Fruit fly (Drosophila melanogaster) whole organism, larva: ENCODE data around the gene CG44000.
A peak's percentile ranks its signal among the peaks of the same experiment; 100 is the strongest.

ENCODE experiments used
- noc ChIP-seq: fragments of 200-800 bp; sonication (Bioruptor generic); optimal IDR thresholded peaks from 3 replicates; lab custom pipeline; 2019; ENCODE audit warnings: missing biosample characterization, mild to moderate bottlenecking, missing genetic modification characterization, moderate library complexity

Gene CG44000

DNA sequence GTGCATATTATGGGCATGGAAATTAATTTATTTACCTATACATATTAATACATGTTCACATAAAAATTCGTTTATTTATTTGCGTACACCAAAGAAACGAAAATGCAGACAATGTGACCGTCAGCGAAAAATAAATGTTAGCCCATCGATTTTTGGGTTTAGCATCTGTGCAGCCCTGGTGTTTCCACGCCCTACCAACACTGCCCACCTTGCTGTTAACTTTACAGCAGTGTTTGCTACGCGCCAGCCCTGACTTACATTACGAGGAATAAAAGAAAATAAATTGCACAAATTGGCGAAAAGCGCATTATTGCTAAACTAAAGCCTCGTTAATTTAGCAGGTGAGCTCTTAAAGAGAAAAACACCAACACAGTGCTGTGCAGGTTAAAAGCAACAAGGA, at the start of gene CG44000, which contains the start of the genes CG33995 and CG44001:
Gene CG44000 (plus strand): TSS at position 228 of the 400 bp plus-strand sequence.
Gene CG33995 (plus strand): TSS at position 228 of the 400 bp plus-strand sequence.
Gene CG44001 (plus strand): TSS at position 228 of the 400 bp plus-strand sequence.
- TF ChIP-seq noc (tag; lab: Kevin White, UChicago): peak; percentile 12

DNA sequence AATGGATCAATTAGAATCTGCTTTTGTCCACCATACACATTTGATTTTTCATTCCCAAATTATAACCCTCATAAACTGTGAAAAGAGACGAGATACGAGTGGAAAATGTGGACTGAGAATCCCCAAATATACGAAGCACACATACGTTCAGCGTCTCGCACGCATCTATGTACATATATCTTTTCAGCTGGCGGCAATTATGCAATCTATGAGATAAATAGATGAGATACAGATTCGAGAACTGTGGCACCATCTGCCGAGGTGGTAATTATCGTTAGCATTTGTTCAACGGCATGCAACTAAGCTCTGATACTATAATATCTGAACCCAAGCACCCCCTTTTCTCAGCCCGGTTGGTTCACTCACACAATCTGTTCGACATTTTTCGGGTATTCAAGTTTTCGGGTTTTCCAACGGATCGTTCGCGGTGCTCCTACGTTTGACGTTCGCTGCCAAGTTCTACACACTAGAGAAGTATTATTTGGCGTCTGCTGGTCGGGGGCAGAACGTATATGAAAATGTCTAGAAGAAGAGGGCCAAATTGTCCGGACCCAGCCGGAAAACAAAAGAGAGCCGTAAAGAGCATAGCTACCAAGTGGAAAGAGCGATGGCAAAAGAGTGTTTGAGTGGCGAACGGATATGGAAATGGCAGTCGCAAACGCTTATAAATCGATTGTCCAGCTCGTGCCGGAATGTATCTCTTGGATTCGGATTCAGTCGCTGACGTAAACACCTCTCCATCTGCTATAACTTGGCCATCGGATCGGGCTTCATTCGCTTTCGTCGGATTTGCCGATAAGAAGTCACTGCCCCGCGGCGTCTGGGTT, 47.8 kb upstream of the CG44000 start:
- no peak for TF ChIP-seq noc (tag; lab: Kevin White, UChicago)

DNA sequence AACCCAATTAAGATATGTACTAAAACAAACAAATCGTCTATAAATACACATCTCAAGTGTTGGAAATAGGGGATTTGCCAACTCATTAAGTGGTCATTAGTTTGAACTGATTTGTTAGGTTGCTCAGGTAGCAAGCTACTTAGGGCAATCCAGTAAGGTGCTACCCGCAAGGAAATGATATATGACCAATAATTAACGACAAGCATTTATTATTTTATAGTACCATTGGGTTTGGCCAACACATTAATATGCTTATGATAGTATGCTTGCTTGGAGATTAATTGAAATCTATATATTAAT, 47.3 kb upstream of the CG44000 start:
- TF ChIP-seq noc (tag; lab: Kevin White, UChicago): no peak

DNA sequence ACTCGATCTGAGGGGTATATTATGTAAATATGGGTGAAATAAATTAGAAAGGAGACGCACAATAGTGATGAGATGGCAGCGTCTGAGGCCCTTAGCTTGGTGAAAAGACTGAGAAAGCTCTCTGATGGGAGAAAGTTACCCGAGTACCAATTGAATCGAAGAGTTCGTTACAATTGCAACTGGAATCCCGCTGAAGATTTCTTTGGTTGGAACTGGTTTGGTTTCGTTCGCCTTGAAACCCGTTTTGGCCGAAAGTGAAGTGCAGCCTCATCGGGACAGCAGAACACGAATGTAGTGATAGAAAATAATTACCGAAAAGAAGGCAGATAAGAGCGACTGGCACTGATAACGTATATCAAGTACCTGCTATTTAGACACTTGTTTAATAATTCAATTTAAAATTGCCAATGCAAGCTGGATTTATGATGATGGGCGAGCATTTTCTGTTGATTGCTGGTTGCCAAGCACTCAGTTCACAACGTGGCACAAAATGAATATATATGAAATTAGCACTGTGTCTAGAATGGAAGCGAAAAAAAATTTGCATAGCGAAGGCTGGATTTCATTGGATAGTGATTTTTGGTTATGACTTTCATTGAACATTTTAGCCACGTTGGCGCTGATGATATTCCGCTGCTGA, 46.7 kb upstream of the CG44000 start:
- no peak for TF ChIP-seq noc (tag; lab: Kevin White, UChicago)

DNA sequence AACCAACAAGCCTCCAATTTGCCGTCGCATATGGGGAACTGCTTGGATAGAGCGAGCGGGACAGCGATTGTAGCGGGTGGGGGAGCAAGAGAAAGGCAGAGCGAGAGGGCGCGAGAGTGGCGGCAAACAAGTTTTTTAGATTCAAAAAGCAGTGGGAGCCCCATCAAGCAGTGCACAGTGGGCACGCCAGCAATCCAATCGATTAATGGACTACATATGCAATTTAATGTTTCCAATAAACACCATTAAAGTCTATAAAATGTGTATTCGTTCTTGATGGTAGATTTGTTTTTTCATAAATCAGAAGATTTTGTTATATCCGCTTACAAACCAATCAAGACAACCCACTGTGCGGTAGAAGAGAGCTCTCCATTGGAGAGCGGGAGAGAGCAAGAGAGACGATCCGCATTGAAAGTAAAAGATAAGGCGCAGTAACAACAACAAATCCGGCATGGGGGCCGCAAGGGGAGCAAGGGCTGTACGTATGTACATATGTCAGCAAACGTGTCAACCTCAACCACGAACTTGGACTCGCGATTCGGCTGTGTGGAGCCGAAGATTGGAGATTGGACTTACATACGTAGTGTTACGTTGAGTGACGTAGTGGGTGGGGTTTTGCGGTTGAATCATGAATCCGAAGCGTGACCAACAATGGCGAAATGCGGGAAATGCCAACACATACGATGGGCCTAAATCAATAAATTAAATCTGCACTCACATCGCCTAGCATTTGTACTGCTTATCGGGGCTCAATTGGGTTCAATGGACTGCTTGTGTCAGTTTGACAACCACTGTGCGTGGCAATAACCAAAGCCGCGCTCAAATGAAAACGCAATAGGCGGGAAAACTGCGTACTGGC, 45.4 kb upstream of the CG44000 start:
- peak; percentile 96 for TF ChIP-seq noc (tag; lab: Kevin White, UChicago)

DNA sequence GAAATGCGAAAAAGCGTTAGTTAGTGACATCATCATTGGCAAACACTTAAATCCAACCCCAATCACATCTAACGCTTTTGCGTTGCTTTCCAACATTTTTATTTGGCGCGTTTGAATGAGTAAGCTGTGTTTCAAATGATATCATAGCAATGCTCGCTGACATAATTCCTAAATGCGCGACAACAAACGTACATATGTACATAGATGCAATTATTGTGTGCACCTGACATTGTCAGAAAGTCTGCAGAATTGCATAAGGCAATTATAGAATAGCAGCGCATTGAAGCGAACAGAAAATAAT, 44.9 kb upstream of the CG44000 start:
- no peak for TF ChIP-seq noc (tag; lab: Kevin White, UChicago)

DNA sequence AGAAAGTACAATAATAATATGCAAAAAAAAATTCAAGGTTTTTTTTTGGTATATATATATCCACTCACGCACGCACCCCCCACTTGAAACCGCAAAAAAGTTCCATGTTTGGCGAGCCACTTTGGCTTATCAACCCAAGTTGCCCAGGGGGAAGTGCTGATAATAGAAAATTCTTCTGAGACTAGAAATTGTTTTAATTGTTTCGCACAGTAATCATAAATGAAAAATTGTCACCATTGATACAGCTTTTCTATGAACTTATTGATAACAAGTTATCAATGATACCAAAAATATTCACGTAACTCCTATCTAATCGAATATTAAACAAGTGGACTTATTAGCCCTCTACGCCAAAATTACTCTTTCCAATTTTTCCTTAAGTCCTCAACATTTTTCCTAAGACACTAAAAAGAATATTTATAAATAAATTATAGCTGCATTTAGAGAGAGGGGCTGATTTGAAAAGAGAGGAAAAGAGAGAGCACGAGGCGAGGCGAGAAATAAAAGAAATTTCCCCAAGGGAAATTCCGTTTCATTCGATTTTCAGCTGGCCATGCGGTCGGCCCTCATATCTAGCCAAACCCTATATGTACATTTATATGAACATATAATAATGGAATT, 44.4 kb upstream of the CG44000 start:
- no peak for TF ChIP-seq noc (tag; lab: Kevin White, UChicago)

DNA sequence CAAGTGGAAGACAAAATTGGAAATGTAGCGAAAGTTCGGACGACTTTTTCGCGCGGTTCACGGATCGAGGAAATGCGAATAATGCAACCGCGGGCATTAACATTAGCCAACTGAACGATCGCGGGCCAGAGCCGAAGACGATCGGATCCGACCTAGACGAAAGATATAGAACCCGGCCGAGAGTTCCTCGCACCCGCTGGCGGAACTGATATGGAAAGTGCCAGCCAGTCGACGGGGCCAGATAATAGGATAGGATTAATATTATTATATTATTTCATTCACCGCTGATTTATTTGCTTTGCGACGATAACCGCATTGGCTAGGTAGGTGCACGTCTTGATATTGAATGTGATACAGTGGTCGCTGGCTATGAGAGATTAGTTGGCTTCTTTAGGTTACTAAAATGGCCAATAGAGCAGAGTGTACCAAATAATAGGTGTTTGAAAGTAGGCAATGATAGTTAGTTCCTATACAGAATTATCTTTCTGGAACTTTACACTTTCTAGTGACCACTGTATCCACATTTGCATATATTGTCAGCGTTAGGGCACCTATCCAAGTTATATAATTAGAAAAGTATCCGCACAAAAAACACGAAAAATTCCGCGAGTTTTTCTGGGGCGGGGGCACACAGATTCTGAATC, 43.6 kb upstream of the CG44000 start:
- TF ChIP-seq noc (tag; lab: Kevin White, UChicago): peak; percentile 75

DNA sequence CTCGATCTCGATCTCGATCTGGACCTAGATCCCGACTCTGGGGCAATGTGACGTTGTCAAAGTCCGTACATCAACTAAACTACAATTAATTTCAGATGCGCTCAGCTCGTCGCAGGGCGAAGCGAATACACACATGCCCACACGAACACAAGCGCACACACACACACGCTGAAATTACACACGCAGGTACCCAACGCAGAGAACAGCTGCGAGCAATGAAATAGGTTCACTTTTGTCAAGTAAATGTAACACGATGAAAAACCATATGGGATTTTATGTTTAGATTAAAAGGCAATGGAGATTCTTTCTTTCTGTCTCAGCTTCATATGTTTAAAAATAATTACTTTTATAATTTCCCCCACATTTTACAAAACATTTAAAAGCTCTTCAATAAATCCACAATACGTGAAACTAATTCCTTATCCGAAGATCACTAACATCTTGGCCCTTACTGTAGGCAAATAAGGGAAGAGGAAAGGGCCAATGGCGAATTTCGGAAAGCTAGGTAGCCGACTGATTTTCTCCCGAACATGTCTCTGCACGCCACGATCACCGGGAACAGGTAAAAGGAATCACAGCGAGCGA, 42.7 kb upstream of the CG44000 start:
- peak; percentile 87 for TF ChIP-seq noc (tag; lab: Kevin White, UChicago)

DNA sequence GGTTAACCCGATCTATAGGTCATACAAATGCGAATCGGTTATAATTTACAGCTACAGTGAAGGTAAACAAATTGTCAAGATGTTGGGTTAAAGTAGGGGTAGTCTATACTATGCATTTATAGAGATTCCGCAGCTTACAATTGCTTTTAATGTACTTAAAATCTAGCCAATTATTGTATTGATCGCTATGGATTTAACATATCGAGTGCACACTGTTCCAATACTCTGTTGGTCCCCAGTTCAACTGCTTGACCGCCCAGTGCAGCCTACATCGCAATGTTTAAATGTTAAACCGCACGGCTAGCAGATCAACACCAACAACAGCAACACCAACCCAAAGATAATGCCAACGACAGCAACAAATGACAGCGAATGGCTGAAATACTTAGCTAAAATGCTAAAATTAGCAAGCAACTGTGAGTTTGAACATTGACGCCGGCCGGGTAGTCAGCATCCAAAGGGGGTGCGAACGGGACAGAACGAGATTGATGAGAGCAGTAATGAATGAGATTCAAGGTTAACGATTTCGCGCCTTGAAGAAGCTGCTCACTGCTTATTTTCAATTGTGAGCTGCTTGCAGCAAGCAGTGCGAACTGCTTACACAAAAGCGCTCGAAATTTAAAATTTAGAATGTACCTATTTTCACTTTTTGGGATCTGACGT, 42.0 kb upstream of the CG44000 start:
- TF ChIP-seq noc (tag; lab: Kevin White, UChicago): no peak

DNA sequence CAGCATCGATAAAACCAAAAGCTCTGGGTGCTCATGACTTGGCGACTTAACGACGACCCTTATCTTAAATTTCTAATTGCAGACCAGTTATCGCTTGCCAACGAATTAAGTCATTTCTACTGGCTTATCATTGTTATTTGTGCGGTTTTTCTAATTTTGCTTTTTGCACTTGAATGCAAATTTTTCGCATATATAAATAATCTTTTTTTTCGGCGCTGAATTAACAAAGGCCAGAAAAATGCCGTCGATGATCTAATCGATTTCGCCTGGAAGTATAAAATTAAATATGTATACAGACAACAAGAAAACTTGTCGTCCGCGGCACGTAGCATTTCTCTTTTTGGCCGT, 41.5 kb upstream of the CG44000 start:
- TF ChIP-seq noc (tag; lab: Kevin White, UChicago): no peak

DNA sequence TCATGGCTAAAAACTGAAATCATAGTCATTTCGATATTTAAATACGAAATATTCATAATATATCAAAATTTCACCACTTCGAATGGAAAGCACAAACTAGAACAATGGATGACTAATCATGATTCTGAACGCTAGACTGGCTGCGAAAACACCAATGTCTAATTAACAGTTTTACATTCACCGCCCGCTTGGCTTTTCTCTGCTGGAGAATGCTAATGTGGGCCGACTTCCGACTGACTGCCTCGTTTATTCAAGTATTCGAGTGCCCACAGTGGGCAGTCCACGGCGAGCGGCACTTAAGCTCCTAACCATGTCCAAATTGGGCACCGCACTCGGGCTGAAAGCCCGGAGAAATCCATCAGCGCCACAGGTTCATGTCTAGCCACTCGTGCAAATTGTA, 41.0 kb upstream of the CG44000 start:
- no peak for TF ChIP-seq noc (tag; lab: Kevin White, UChicago)

DNA sequence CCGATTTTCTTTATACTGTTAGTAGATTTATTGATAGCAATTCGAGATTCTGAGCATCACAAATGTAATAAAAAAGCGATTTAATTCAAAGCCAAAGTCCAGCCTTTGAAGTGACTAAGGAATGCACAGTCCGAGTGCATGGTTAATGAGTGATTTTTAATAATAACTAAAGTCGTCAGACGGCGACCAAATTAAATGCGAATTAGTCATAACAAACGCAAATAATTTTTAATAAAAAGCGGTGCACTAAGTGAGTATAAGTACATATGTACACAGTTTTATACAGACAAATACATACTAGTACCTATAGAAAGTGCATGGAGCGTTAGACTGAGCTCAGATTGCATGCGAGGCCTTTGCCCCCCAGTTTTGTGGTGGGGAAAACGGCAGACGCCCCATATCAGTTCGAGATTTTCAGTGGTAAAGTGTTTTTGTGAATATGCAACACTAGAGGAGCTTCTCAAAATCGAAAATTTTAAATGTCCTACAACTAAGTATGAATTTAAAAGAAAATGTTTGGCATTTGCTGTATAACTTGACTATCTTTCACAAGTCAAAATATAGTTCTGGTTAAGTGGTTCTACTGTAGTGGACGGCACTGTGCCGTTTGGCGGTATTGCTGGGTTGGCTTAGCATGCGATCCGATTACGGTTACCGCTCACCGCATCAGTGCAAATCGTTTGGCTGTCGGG, 40.2 kb upstream of the CG44000 start:
- no peak for TF ChIP-seq noc (tag; lab: Kevin White, UChicago)
